Fruit fly (Drosophila melanogaster): ENCODE results near the gene Eip74EF.

The Eip74EF gene

dm6 chr3L:17653701-17654667 is 34.9 kb upstream of the Eip74EF start, which contains the start of the genes Krn, Ndfip and CG7484 (continued):
- TF ChIP-seq CG14710 (tag; optimal IDR thresholded peaks at IDR 0.05) (peak; percentile 95), Tbp (GFP tag; optimal IDR thresholded peaks at IDR 0.05) (no peak), CG12104 (GFP tag; optimal IDR thresholded peaks at IDR 0.05) (peak; percentile 90), CG11695 (GFP tag; IDR thresholded peaks at IDR 0.05) (peak; percentile 82; the same call in 2 of the 3 replicates), knrl (GFP tag; IDR thresholded peaks at IDR 0.05; ENCODE audit: partially characterized antibody) (peak; percentile 99), Drgx (GFP tag; IDR thresholded peaks at IDR 0.05) (peak; percentile 40; the same call in 1 of the 2 replicates), ttk (GFP tag; IDR thresholded peaks at IDR 0.05) (peak; percentile 80), CG7556 (GFP tag; optimal IDR thresholded peaks at IDR 0.05) (peak; percentile 83), mld (GFP tag; IDR thresholded peaks at IDR 0.05; ENCODE audit: partially characterized antibody) (peak; percentile 82), gcm (GFP tag; optimal IDR thresholded peaks at IDR 0.05) (peak; percentile 75), br (optimal IDR thresholded peaks at IDR 0.05) (no peak), CG31224 (GFP tag; IDR thresholded peaks at IDR 0.05) (peak; percentile 73), MTF-1 (GFP tag; optimal IDR thresholded peaks at IDR 0.05; ENCODE audit: borderline replicate concordance) (peak; percentile 25), CG34376 (GFP tag; optimal IDR thresholded peaks at IDR 0.05) (peak; percentile 76), CG3281 (GFP tag; optimal IDR thresholded peaks at IDR 0.05) (peak; percentile 83), Opbp (GFP tag; IDR thresholded peaks at IDR 0.05; ENCODE audit: partially characterized antibody) (peak; percentile 94; the same call in 2 of the 3 replicates), B-H2 (GFP tag; optimal IDR thresholded peaks at IDR 0.05) (peak; percentile 90), Hmx (GFP tag; optimal IDR thresholded peaks at IDR 0.05) (peak; percentile 31), HLH4C (GFP tag; IDR thresholded peaks at IDR 0.05; ENCODE audit: partially characterized antibody) (peak; percentile 95), usp (GFP tag; optimal IDR thresholded peaks at IDR 0.05) (no peak), Atf6 (GFP tag; IDR thresholded peaks at IDR 0.05) (peak; percentile 81), CG18764 (GFP tag; optimal IDR thresholded peaks at IDR 0.05) (peak; percentile 76), ap (GFP tag; IDR thresholded peaks at IDR 0.05) (peak; percentile 71), CG6175 (GFP tag; IDR thresholded peaks at IDR 0.05) (peak; percentile 74), CG7357 (GFP tag; IDR thresholded peaks at IDR 0.05) (peak; percentile 67; the same call in 2 of the 3 replicates), zf30C (GFP tag; optimal IDR thresholded peaks at IDR 0.05) (no peak), crol (GFP tag; IDR thresholded peaks at IDR 0.05) (no peak; the same call in 1 of the 2 replicates), CG17385 (GFP tag; optimal IDR thresholded peaks at IDR 0.05) (peak; percentile 60), rib (GFP tag; IDR thresholded peaks at IDR 0.05) (peak; percentile 28), gfzf (GFP tag; optimal IDR thresholded peaks at IDR 0.05) (no peak), Hmr (GFP tag; optimal IDR thresholded peaks at IDR 0.05) (peak; percentile 88), CTCF (GFP tag; optimal IDR thresholded peaks at IDR 0.05) (no peak), CG3847 (GFP tag; IDR thresholded peaks at IDR 0.05) (peak; percentile 90), CG15073 (GFP tag; optimal IDR thresholded peaks at IDR 0.05) (no peak), Elba2 (GFP tag; optimal IDR thresholded peaks at IDR 0.05) (peak; percentile 43), CG8281 (tag; optimal IDR thresholded peaks at IDR 0.05) (peak; percentile 58), CG9817 (tag; optimal IDR thresholded peaks at IDR 0.05) (peak; percentile 95), pzg (GFP tag; optimal IDR thresholded peaks at IDR 0.05) (peak; percentile 76), CG32772 (GFP tag; IDR thresholded peaks at IDR 0.05) (peak; percentile 85), Awh (GFP tag; IDR thresholded peaks at IDR 0.05) (no peak), vvl (GFP tag; IDR thresholded peaks at IDR 0.05) (peak; percentile 86), CG12391 (tag; optimal IDR thresholded peaks at IDR 0.05) (peak; percentile 96), CG7372 (GFP tag; IDR thresholded peaks at IDR 0.05) (peak; percentile 87), lmd (GFP tag; IDR thresholded peaks at IDR 0.05) (peak; percentile 87), pros (GFP tag; optimal IDR thresholded peaks at IDR 0.05) (no peak), CG5180 (GFP tag; optimal IDR thresholded peaks at IDR 0.05) (peak; percentile 37), dm (GFP tag; optimal IDR thresholded peaks at IDR 0.05) (peak; percentile 31), CG2120 (GFP tag; optimal IDR thresholded peaks at IDR 0.05) (peak; percentile 92), Ada2b (GFP tag; IDR thresholded peaks at IDR 0.05) (peak; percentile 85)
